Worm (Caenorhabditis elegans): ENCODE measurements around the gene swsn-4.

Gene swsn-4

ce11 chrIV:11082789-11083235 is 43.0 kb upstream of the swsn-4 start (continued):
- TF ChIP-seq madf-8 (GFP tag; conservative IDR thresholded peaks at IDR 0.05) (no peak), rec-8 (tag; optimal IDR thresholded peaks at IDR 0.05) (peak in 1 of 2 experiments; percentile 7), ama-1 (optimal IDR thresholded peaks at IDR 0.05) (peak; percentile 24), ama-1 (GFP tag; optimal IDR thresholded peaks at IDR 0.05) (peak in 1 of 2 experiments; percentile 40), Y67H2A.10 (GFP tag; conservative IDR thresholded peaks at IDR 0.05) (peak; percentile 54; the same call in 1 of the 2 replicates), F57A8.1 (GFP tag; optimal IDR thresholded peaks at IDR 0.05) (no peak), ztf-25 (GFP tag; IDR thresholded peaks at IDR 0.05) (0 out of 2 replicates have a peak, but pooled peaks have one; percentile 26), unc-130 (GFP tag; optimal IDR thresholded peaks at IDR 0.05) (no peak), pbrm-1 (GFP tag; IDR thresholded peaks at IDR 0.05) (peak; percentile 82; the same call in 1 of the 2 replicates), chd-7 (tag; optimal IDR thresholded peaks at IDR 0.05) (peak; percentile 90), aptf-3 (GFP tag; IDR thresholded peaks at IDR 0.05) (no peak), hmg-20 (GFP tag; IDR thresholded peaks at IDR 0.05) (0 out of 2 replicates have a peak, but pooled peaks have one; percentile 16), cebp-1 (GFP tag; IDR thresholded peaks at IDR 0.05) (0 out of 2 replicates have a peak, but pooled peaks have one; percentile 56), cebp-1 (tag; optimal IDR thresholded peaks at IDR 0.05) (peak; percentile 92), nfya-2 (GFP tag; IDR thresholded peaks at IDR 0.05) (no peak), T26A5.8 (tag; optimal IDR thresholded peaks at IDR 0.05) (no peak), tbx-9 (tag; optimal IDR thresholded peaks at IDR 0.05; ENCODE audit: borderline replicate concordance) (no peak), mxl-1 (tag; optimal IDR thresholded peaks at IDR 0.05) (no peak), repo-1 (tag; optimal IDR thresholded peaks at IDR 0.05) (peak; percentile 79), K11D2.4 (GFP tag; IDR thresholded peaks at IDR 0.05) (peak; percentile 86; the same call in 1 of the 2 replicates), akir-1 (GFP tag; optimal IDR thresholded peaks at IDR 0.05) (peak; percentile 51), ccch-3 (GFP tag; optimal IDR thresholded peaks at IDR 0.05) (no peak), ceh-27 (GFP tag; optimal IDR thresholded peaks at IDR 0.05) (peak; percentile 90), zfh-2 (GFP tag; conservative IDR thresholded peaks at IDR 0.05) (peak; percentile 95), lin-26 (GFP tag; IDR thresholded peaks at IDR 0.05) (peak; percentile 69; the same call in 1 of the 2 replicates), dox-1 (GFP tag; IDR thresholded peaks at IDR 0.05) (peak; percentile 83), F10E7.11 (tag; optimal IDR thresholded peaks at IDR 0.05) (peak; percentile 0), gei-17 (GFP tag; optimal IDR thresholded peaks at IDR 0.05) (peak; percentile 2), cebp-2 (GFP tag; IDR thresholded peaks at IDR 0.05) (no peak), ztf-18 (tag; optimal IDR thresholded peaks at IDR 0.05) (peak; percentile 69), him-1 (tag; optimal IDR thresholded peaks at IDR 0.05) (no peak), athp-1 (tag; optimal IDR thresholded peaks at IDR 0.05) (peak; percentile 85), ekl-4 (GFP tag; IDR thresholded peaks at IDR 0.05) (peak; percentile 74), ceh-100 (GFP tag; IDR thresholded peaks at IDR 0.05) (peak; percentile 15; the same call in 1 of the 2 replicates), hmg-1.2 (GFP tag; IDR thresholded peaks at IDR 0.05) (peak; percentile 94), D2030.7 (GFP tag; IDR thresholded peaks at IDR 0.05) (no peak), C06A6.2 (GFP tag; conservative IDR thresholded peaks at IDR 0.05) (peak; percentile 89), F37B4.10 (GFP tag; IDR thresholded peaks at IDR 0.05) (no peak), F23B12.7 (tag; optimal IDR thresholded peaks at IDR 0.05; ENCODE audit: insufficient read depth) (peak; percentile 27), nhr-90 (tag; optimal IDR thresholded peaks at IDR 0.05) (peak; percentile 74), let-607 (tag; optimal IDR thresholded peaks at IDR 0.05) (peak; percentile 85 to 87), tlf-1 (GFP tag; optimal IDR thresholded peaks at IDR 0.05) (peak; percentile 81), let-526 (GFP tag; IDR thresholded peaks at IDR 0.05) (0 out of 2 replicates have a peak, but pooled peaks have one; percentile 60), egl-18 (GFP tag; IDR thresholded peaks at IDR 0.05) (peak; percentile 78; the same call in 1 of the 2 replicates), F22D6.2 (tag; optimal IDR thresholded peaks at IDR 0.05) (peak; percentile 64), lsy-27 (tag; optimal IDR thresholded peaks at IDR 0.05; ENCODE audit: borderline replicate concordance, insufficient read depth) (no peak), ceh-91 (GFP tag; IDR thresholded peaks at IDR 0.05) (no peak), B0035.1 (tag; optimal IDR thresholded peaks at IDR 0.05) (peak; percentile 46)
